Worm (Caenorhabditis elegans) whole organism, L1 larva: ENCODE results near the gene hpk-1.

Experiments used
- C04F5.9 ChIP-seq: sonication (generic microtip); optimal IDR thresholded peaks from 2 replicates; lab custom pipeline; 2016; ENCODE audit warnings: missing genetic modification characterization, missing compliant biosample characterization
- C16A3.4 ChIP-seq: fragments of 150-350 bp; optimal IDR thresholded peaks from 2 replicates; lab custom pipeline; 2014; ENCODE audit warnings: missing biosample characterization, missing genetic modification characterization
- C34B4.2 ChIP-seq: sonication (generic microtip); optimal IDR thresholded peaks from 2 replicates; lab custom pipeline; 2017; ENCODE audit warnings: mild to moderate bottlenecking, missing genetic modification characterization, missing compliant biosample characterization
- aha-1 ChIP-seq: fragments of 150-350 bp; optimal IDR thresholded peaks from 2 replicates; lab custom pipeline; 2014; ENCODE audit warnings: missing biosample characterization, missing genetic modification characterization
- aly-2 ChIP-seq: fragments of 150-350 bp; optimal IDR thresholded peaks from 2 replicates; lab custom pipeline; 2014; ENCODE audit warnings: missing biosample characterization, missing genetic modification characterization
- ama-1 ChIP-seq: fragments of 150-350 bp; optimal IDR thresholded peaks from 2 replicates; lab custom pipeline; 2014
- blmp-1 ChIP-seq: fragments of 150-350 bp; optimal IDR thresholded peaks from 2 replicates; lab custom pipeline; 2014; ENCODE audit warnings: missing biosample characterization, missing genetic modification characterization
- ceh-82 ChIP-seq, 3 experiments: fragments of 150-350 bp in 1 of 3; sonication (generic microtip) in 2 of 3; optimal IDR thresholded peaks; 2 replicates each; lab custom pipeline; 2014 to 2017; ENCODE audit warnings: missing biosample characterization in 3 of 3, missing genetic modification characterization in 3 of 3
- ceh-88 ChIP-seq: fragments of 200-800 bp; sonication (Bioruptor generic); IDR thresholded peaks from 2 replicates; pipeline ENCODE4 v1.3.6; 2022; ENCODE audit warnings: missing genetic modification characterization, missing compliant biosample characterization
- ceh-90 ChIP-seq: sonication (generic microtip); optimal IDR thresholded peaks from 2 replicates; lab custom pipeline; 2016; ENCODE audit warnings: missing genetic modification characterization, missing compliant biosample characterization
- ces-1 ChIP-seq: fragments of 150-350 bp; optimal IDR thresholded peaks from 2 replicates; lab custom pipeline; 2014; ENCODE audit warnings: missing biosample characterization, missing genetic modification reagents, missing genetic modification characterization
- dpl-1 ChIP-seq, 3 experiments: fragments of 150-350 bp in 2 of 3; sonication (generic microtip) in 1 of 3; optimal IDR thresholded peaks; 2 replicates each; lab custom pipeline; 2014 to 2017; ENCODE audit warnings: missing biosample characterization in 3 of 3, missing genetic modification characterization in 3 of 3, missing genetic modification reagents in 3 of 3
- efl-1 ChIP-seq, 4 experiments: fragments of 150-350 bp; optimal IDR thresholded peaks in 3 of 4; peaks in 1 of 4; 1 replicate in 1 of 4; 2 replicates in 3 of 4; lab custom pipeline; 2014; ENCODE audit warnings: missing biosample characterization in 2 of 4, missing genetic modification characterization in 2 of 4, missing genetic modification reagents in 2 of 4
- efl-3 ChIP-seq: fragments of 200-800 bp; sonication (Bioruptor generic); optimal IDR thresholded peaks from 2 replicates; lab custom pipeline; 2018; ENCODE audit warnings: mild to moderate bottlenecking, missing genetic modification characterization, missing compliant biosample characterization
- egl-27 ChIP-seq, 2 experiments: fragments of 150-350 bp in 1 of 2; sonication (generic microtip); optimal IDR thresholded peaks; 3 replicates each; lab custom pipeline; 2017 to 2018; ENCODE audit warnings: missing biosample characterization in 2 of 2, missing genetic modification characterization in 2 of 2, missing genetic modification reagents in 2 of 2
- elt-2 ChIP-seq: sonication (generic microtip); optimal IDR thresholded peaks from 2 replicates; lab custom pipeline; 2016; ENCODE audit warnings: missing genetic modification characterization, mild to moderate bottlenecking, inconsistent platforms, missing compliant biosample characterization, missing genetic modification reagents
- elt-3 ChIP-seq, 6 experiments: fragments of 150-350 bp in 1 of 6; sonication (generic microtip); optimal IDR thresholded peaks; 2 replicates each; lab custom pipeline; 2017 to 2018; ENCODE audit warnings: missing biosample characterization in 6 of 6, missing genetic modification characterization in 6 of 6, inconsistent platforms in 1 of 6
- fkh-10 ChIP-seq: sonication (generic microtip); optimal IDR thresholded peaks from 2 replicates; lab custom pipeline; 2017; ENCODE audit warnings: missing biosample characterization, missing genetic modification reagents, missing genetic modification characterization
- fkh-8 ChIP-seq: sonication (generic microtip); optimal IDR thresholded peaks from 2 replicates; lab custom pipeline; 2016; ENCODE audit warnings: mild to moderate bottlenecking, missing genetic modification characterization, missing compliant biosample characterization
- fos-1 ChIP-seq: fragments of 150-350 bp; optimal IDR thresholded peaks from 2 replicates; lab custom pipeline; 2014; ENCODE audit warnings: missing biosample characterization, missing genetic modification characterization
- grh-1 ChIP-seq: fragments of 200-800 bp; sonication (Bioruptor generic); IDR thresholded peaks from 2 replicates; pipeline ENCODE4 v1.3.6; 2022; ENCODE audit warnings: missing genetic modification reagents, missing genetic modification characterization, missing compliant biosample characterization
- hpl-2 ChIP-seq: fragments of 150-350 bp; optimal IDR thresholded peaks from 2 replicates; lab custom pipeline; 2014; ENCODE audit warnings: missing biosample characterization, missing genetic modification reagents, missing genetic modification characterization
- isw-1 ChIP-seq: fragments of 200-800 bp; sonication (Bioruptor generic); IDR thresholded peaks from 2 replicates; pipeline ENCODE4 v1.3.6; 2022; ENCODE audit warnings: missing genetic modification characterization, missing compliant biosample characterization
- jun-1 ChIP-seq: fragments of 150-350 bp; optimal IDR thresholded peaks from 2 replicates; lab custom pipeline; 2014; ENCODE audit warnings: missing biosample characterization, missing genetic modification reagents, missing genetic modification characterization
- lin-13 ChIP-seq: fragments of 150-350 bp; optimal IDR thresholded peaks from 2 replicates; lab custom pipeline; 2014; ENCODE audit warnings: missing biosample characterization, missing genetic modification reagents, missing genetic modification characterization
- lin-39 ChIP-seq: fragments of 150-350 bp; optimal IDR thresholded peaks from 2 replicates; lab custom pipeline; 2014; ENCODE audit warnings: missing biosample characterization, missing genetic modification reagents, missing genetic modification characterization
- lir-3 ChIP-seq: sonication (generic microtip); optimal IDR thresholded peaks from 2 replicates; lab custom pipeline; 2016; ENCODE audit warnings: mild to moderate bottlenecking, missing genetic modification characterization, moderate library complexity, missing compliant biosample characterization; ENCODE audit not compliant: poor library complexity
- mdl-1 ChIP-seq, 2 experiments: fragments of 150-350 bp; optimal IDR thresholded peaks; 2 replicates each; lab custom pipeline; 2014 to 2017; ENCODE audit warnings: missing biosample characterization in 2 of 2, missing genetic modification characterization in 2 of 2, inconsistent platforms in 1 of 2
- mef-2 ChIP-seq: fragments of 150-350 bp; optimal IDR thresholded peaks from 2 replicates; lab custom pipeline; 2014; ENCODE audit warnings: missing biosample characterization, missing genetic modification characterization
- nhr-11 ChIP-seq: fragments of 150-350 bp; optimal IDR thresholded peaks from 2 replicates; lab custom pipeline; 2014; ENCODE audit warnings: missing biosample characterization, missing genetic modification characterization
- nhr-20 ChIP-seq: sonication (generic microtip); optimal IDR thresholded peaks from 2 replicates; lab custom pipeline; 2016; ENCODE audit warnings: mild to moderate bottlenecking, missing genetic modification characterization, missing compliant biosample characterization
- nhr-28 ChIP-seq: fragments of 150-350 bp; optimal IDR thresholded peaks from 2 replicates; lab custom pipeline; 2014; ENCODE audit warnings: missing biosample characterization, missing genetic modification characterization
- nhr-47 ChIP-seq: sonication (generic microtip); optimal IDR thresholded peaks from 2 replicates; lab custom pipeline; 2016; ENCODE audit warnings: mild to moderate bottlenecking, missing genetic modification characterization, moderate library complexity, missing compliant biosample characterization
- nhr-71 ChIP-seq: sonication (generic microtip); optimal IDR thresholded peaks from 2 replicates; lab custom pipeline; 2016; ENCODE audit warnings: mild to moderate bottlenecking, missing genetic modification characterization, moderate library complexity, missing compliant biosample characterization
- nhr-77 ChIP-seq: fragments of 150-350 bp; optimal IDR thresholded peaks from 2 replicates; lab custom pipeline; 2014; ENCODE audit warnings: missing biosample characterization, missing genetic modification characterization
- nhr-84 ChIP-seq: sonication (generic microtip); optimal IDR thresholded peaks from 2 replicates; lab custom pipeline; 2017; ENCODE audit warnings: missing biosample characterization, missing genetic modification characterization
- nhr-85 ChIP-seq: sonication (generic microtip); peaks from one replicate; lab custom pipeline; 2016; ENCODE audit warnings: missing genetic modification characterization, inconsistent platforms, missing compliant biosample characterization
- nhr-90 ChIP-seq: sonication (generic microtip); optimal IDR thresholded peaks from 2 replicates; lab custom pipeline; 2016; ENCODE audit warnings: mild to moderate bottlenecking, missing genetic modification characterization, missing compliant biosample characterization; ENCODE audit not compliant: poor library complexity
- pax-3 ChIP-seq: fragments of 200-800 bp; sonication (Bioruptor generic); optimal IDR thresholded peaks from 2 replicates; lab custom pipeline; 2018; ENCODE audit warnings: mild to moderate bottlenecking, missing genetic modification characterization, moderate library complexity, missing compliant biosample characterization
- rnt-1 ChIP-seq: sonication (generic microtip); optimal IDR thresholded peaks from 2 replicates; lab custom pipeline; 2016; ENCODE audit warnings: mild to moderate bottlenecking, missing genetic modification characterization, moderate library complexity, missing compliant biosample characterization
- snu-23 ChIP-seq: sonication (generic microtip); optimal IDR thresholded peaks from 2 replicates; lab custom pipeline; 2016; ENCODE audit warnings: missing genetic modification characterization, missing compliant biosample characterization
- sox-4 ChIP-seq: sonication (generic microtip); optimal IDR thresholded peaks from 2 replicates; lab custom pipeline; 2016; ENCODE audit warnings: missing genetic modification characterization, missing compliant biosample characterization
- swsn-7 ChIP-seq: sonication (generic microtip); optimal IDR thresholded peaks from 2 replicates; lab custom pipeline; 2016; ENCODE audit warnings: missing genetic modification characterization, missing compliant biosample characterization
- unc-98 ChIP-seq: fragments of 200-800 bp; sonication (Bioruptor generic); IDR thresholded peaks from 2 replicates; pipeline ENCODE4 v1.3.6; 2022; ENCODE audit warnings: missing genetic modification characterization, missing compliant biosample characterization
- vab-15 ChIP-seq: sonication (generic microtip); optimal IDR thresholded peaks from 2 replicates; lab custom pipeline; 2017; ENCODE audit warnings: missing genotype, mild to moderate bottlenecking, missing genetic modification characterization, missing compliant biosample characterization
- ztf-11 ChIP-seq, 2 experiments: sonication (generic microtip); optimal IDR thresholded peaks; 2 replicates each; lab custom pipeline; 2016 to 2017; ENCODE audit warnings: missing genetic modification characterization in 2 of 2, missing biosample characterization in 1 of 2, missing compliant biosample characterization in 1 of 2
- ztf-4 ChIP-seq: fragments of 150-350 bp; optimal IDR thresholded peaks from 2 replicates; lab custom pipeline; 2014; ENCODE audit warnings: missing biosample characterization, missing genetic modification characterization

The hpk-1 gene

DNA sequence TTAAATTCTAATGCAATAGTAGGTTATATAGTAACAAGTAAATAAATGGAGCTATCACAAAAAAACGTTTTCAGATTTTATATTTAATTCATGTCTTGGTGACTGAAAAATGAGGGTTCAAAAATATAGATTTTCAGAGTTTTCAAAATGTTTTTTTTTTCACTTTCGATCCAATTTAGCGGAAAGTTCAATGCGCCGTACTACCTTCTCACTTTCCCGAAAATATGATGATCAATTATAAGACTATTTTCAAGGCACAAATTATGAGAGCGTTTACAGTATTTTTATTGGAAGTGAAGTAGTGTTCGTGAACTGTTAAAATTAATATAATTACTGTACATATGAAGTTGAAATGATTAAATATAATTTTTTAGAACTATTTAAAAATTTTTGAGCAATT, 24.0 kb downstream of the hpk-1 start:
- no peak for TF ChIP-seq C16A3.4 (tag; lab: Kevin White, UChicago)
- TF ChIP-seq snu-23 (GFP tag; lab: Kevin White, UChicago), result peak; percentile 5
- TF ChIP-seq nhr-20, result no peak
- TF ChIP-seq jun-1, result no peak
- no peak for TF ChIP-seq efl-1 (optimal IDR thresholded peaks at IDR 0.05; lab: Kevin White, UChicago)
- no peak for TF ChIP-seq efl-1 (GFP tag; optimal IDR thresholded peaks at IDR 0.05 in 1 of 2; lab: Kevin White, UChicago)
- TF ChIP-seq ceh-88 (GFP tag; lab: Robert Waterston, UW), result peak; percentile 14; the same call in 1 of the 2 replicates
- no peak for TF ChIP-seq efl-3
- TF ChIP-seq nhr-71 (tag; lab: Kevin White, UChicago), result peak; percentile 10
- TF ChIP-seq mef-2 (tag; lab: Kevin White, UChicago), result no peak
- peak; percentile 2 for TF ChIP-seq lin-13 (GFP tag; lab: Kevin White, UChicago)
- TF ChIP-seq aly-2 (tag; lab: Kevin White, UChicago), result peak; percentile 83
- no peak for TF ChIP-seq vab-15
- no peak for TF ChIP-seq lin-39
- peak; percentile 23 for TF ChIP-seq nhr-90 (tag; lab: Kevin White, UChicago)
- no peak for TF ChIP-seq C04F5.9 (tag; lab: Kevin White, UChicago)
- TF ChIP-seq fkh-10 (GFP tag; lab: Kevin White, UChicago), result no peak

DNA sequence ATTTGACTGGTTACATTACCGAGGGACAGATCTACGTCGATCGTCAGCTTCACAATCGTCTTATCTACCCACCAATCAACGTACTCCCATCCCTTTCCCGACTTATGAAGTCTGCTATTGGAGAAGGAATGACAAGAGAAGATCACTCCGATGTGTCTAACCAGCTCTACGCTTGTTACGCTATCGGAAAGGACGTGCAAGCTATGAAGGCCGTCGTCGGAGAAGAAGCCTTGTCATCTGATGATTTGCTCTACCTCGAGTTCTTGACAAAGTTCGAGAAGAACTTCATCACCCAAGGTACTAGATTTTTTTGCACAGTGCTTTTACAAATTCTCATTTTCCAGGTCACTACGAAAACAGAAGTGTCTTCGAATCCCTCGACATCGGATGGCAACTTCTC, 24.9 kb downstream of the hpk-1 start:
- TF ChIP-seq sox-4 (tag; lab: Kevin White, UChicago) (no peak), ceh-90 (tag; lab: Kevin White, UChicago) (no peak), C34B4.2 (no peak), nhr-28 (no peak), dpl-1 (GFP tag; optimal IDR thresholded peaks at IDR 0.05; lab: Kevin White, UChicago) (no peak), nhr-85 (peak; percentile 16)
- TF ChIP-seq, all 84 proteins: peak for 1

DNA sequence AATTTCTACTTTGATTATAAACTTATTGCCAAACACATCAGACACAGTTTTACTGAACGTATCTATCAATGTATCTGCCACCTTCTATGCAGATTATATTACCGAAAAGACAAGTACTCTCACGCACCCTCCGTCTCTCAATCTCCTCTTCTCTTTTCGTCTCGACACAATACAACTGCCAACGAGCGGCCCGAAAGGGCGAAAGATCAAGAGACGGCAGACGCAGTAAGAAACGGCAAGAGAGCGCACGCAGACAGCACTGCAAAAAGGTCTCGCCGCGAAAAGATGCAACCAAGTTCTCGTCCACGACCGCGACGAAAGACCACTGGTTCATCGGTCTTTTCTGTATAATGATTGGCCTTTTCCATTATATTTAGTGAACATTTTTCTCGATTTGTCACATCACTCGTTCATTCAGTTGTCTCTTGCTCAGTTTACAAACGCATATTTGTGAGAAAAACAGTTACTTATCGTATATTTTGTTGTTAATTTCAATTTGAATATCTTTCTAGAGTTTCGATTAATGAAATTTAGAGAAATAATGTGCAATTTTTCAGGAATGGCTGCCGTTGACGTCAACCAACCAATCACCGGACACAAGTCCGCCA, 26.4 kb downstream of the hpk-1 start, which contains the start of gene vha-12:
TSS of gene vha-12 (plus strand) at position 558 of the 608 bp plus-strand sequence.
- TF ChIP-seq hpl-2 (GFP tag; lab: Kevin White, UChicago) (no peak), egl-27 (tag; optimal IDR thresholded peaks at IDR 0.05; lab: Kevin White, UChicago) (peak; percentile 74 to 87), aha-1 (tag; lab: Kevin White, UChicago) (no peak), ces-1 (GFP tag; lab: Kevin White, UChicago) (no peak), swsn-7 (peak; percentile 94), pax-3 (peak; percentile 73), elt-2 (tag; lab: Kevin White, UChicago) (peak; percentile 77), nhr-11 (tag; lab: Kevin White, UChicago) (peak; percentile 63), nhr-71 (tag; lab: Kevin White, UChicago) (peak; percentile 96), lin-39 (peak; percentile 65), blmp-1 (tag; lab: Kevin White, UChicago) (peak; percentile 80), rnt-1 (tag; lab: Kevin White, UChicago) (peak; percentile 94), ama-1 (lab: Kevin White, UChicago) (peak; percentile 44), mef-2 (tag; lab: Kevin White, UChicago) (peak; percentile 71), elt-3 (tag; optimal IDR thresholded peaks at IDR 0.05; lab: Kevin White, UChicago) (peak in 4 of 6 experiments; percentile 19 to 86 (median 79)), snu-23 (GFP tag; lab: Kevin White, UChicago) (peak; percentile 95), grh-1 (GFP tag; lab: Robert Waterston, UW) (peak; percentile 91), lir-3 (tag; lab: Kevin White, UChicago) (peak; percentile 59), nhr-28 (no peak), ztf-11 (tag; optimal IDR thresholded peaks at IDR 0.05; lab: Kevin White, UChicago) (peak in 1 of 2 experiments; percentile 70), nhr-77 (peak; percentile 89), unc-98 (no peak), fos-1 (peak; percentile 91), nhr-47 (tag; lab: Kevin White, UChicago) (peak; percentile 94), fkh-8 (tag; lab: Kevin White, UChicago) (peak; percentile 89), aly-2 (tag; lab: Kevin White, UChicago) (peak; percentile 83), ceh-82 (tag; optimal IDR thresholded peaks at IDR 0.05; lab: Kevin White, UChicago) (peak; percentile 81 to 96 (median 94)), ceh-90 (tag; lab: Kevin White, UChicago) (no peak), lin-13 (GFP tag; lab: Kevin White, UChicago) (peak; percentile 78), ztf-4 (tag; lab: Kevin White, UChicago) (peak; percentile 78), fkh-10 (GFP tag; lab: Kevin White, UChicago) (peak; percentile 83), nhr-84 (tag; lab: Kevin White, UChicago) (no peak), isw-1 (GFP tag; lab: Robert Waterston, UW) (peak; percentile 90), mdl-1 (tag; optimal IDR thresholded peaks at IDR 0.05; lab: Kevin White, UChicago) (peak in 1 of 2 experiments; percentile 89), nhr-85 (peak; percentile 96), nhr-90 (tag; lab: Kevin White, UChicago) (peak; percentile 92)
